Worm (Caenorhabditis elegans) whole organism, young adult: ENCODE results near the gene F10G7.5.

Source experiments
- B0035.1 ChIP-seq: sonication (generic microtip); optimal IDR thresholded peaks from 2 replicates; lab custom pipeline; 2016; ENCODE audit warnings: missing genetic modification characterization, mild to moderate bottlenecking, missing compliant biosample characterization, missing genotype, missing genetic modification reagents
- B0261.1 ChIP-seq: sonication (generic microtip); optimal IDR thresholded peaks from 2 replicates; lab custom pipeline; 2016; ENCODE audit warnings: mild to moderate bottlenecking, missing genetic modification characterization, moderate library complexity, missing compliant biosample characterization
- F22D6.2 ChIP-seq: sonication (generic microtip); optimal IDR thresholded peaks from 2 replicates; lab custom pipeline; 2016; ENCODE audit warnings: mild to moderate bottlenecking, missing genetic modification characterization, missing compliant biosample characterization
- F23B12.7 ChIP-seq: sonication (generic microtip); optimal IDR thresholded peaks from 2 replicates; lab custom pipeline; 2017; ENCODE audit warnings: missing genetic modification characterization, mild to moderate bottlenecking, missing compliant biosample characterization, antibody characterized with exemption, moderate library complexity; ENCODE audit not compliant: insufficient read depth
- F49E8.2 ChIP-seq: sonication (generic microtip); optimal IDR thresholded peaks from 3 replicates; lab custom pipeline; 2017; ENCODE audit warnings: missing genetic modification characterization, mild to moderate bottlenecking, missing compliant biosample characterization, antibody characterized with exemption, moderate library complexity; ENCODE audit not compliant: insufficient read depth
- F55B11.4 ChIP-seq: sonication (generic microtip); optimal IDR thresholded peaks from 2 replicates; lab custom pipeline; 2016; ENCODE audit warnings: missing compliant biosample characterization, missing genetic modification characterization, borderline replicate concordance; ENCODE audit not compliant: insufficient read depth
- F57A8.1 ChIP-seq: fragments of 200-800 bp; sonication (Bioruptor generic); optimal IDR thresholded peaks from 2 replicates; lab custom pipeline; 2018; ENCODE audit warnings: mild to moderate bottlenecking, missing genetic modification characterization, moderate library complexity, missing compliant biosample characterization
- F57C9.4 ChIP-seq: sonication (generic microtip); optimal IDR thresholded peaks from 2 replicates; lab custom pipeline; 2017; ENCODE audit warnings: mild to moderate bottlenecking, missing genetic modification characterization, missing compliant biosample characterization
- K11D2.4 ChIP-seq: fragments of 200-800 bp; sonication (Bioruptor generic); IDR thresholded peaks from 2 replicates; pipeline ENCODE4 v1.3.6; 2022; ENCODE audit warnings: missing genetic modification reagents, missing genetic modification characterization, missing compliant biosample characterization
- K12H6.12 ChIP-seq: fragments of 200-800 bp; sonication (Bioruptor generic); optimal IDR thresholded peaks from 2 replicates; lab custom pipeline; 2018; ENCODE audit warnings: mild to moderate bottlenecking, missing genetic modification characterization, missing compliant biosample characterization
- T26A5.8 ChIP-seq: sonication (generic microtip); optimal IDR thresholded peaks from 2 replicates; lab custom pipeline; 2016; ENCODE audit warnings: missing genetic modification characterization, missing compliant biosample characterization
- Y53G8AR.9 ChIP-seq: fragments of 200-800 bp; sonication (Bioruptor generic); conservative IDR thresholded peaks from 2 replicates; pipeline ENCODE4 v1.3.6; 2022; ENCODE audit warnings: missing genetic modification reagents, missing genetic modification characterization, missing compliant biosample characterization
- Y56A3A.18 ChIP-seq: fragments of 200-800 bp; sonication (Bioruptor generic); IDR thresholded peaks from 2 replicates; pipeline ENCODE4 v1.3.6; 2022; ENCODE audit warnings: missing genetic modification reagents, missing genetic modification characterization, missing compliant biosample characterization
- attf-3 ChIP-seq: fragments of 200-800 bp; sonication (Bioruptor generic); conservative IDR thresholded peaks from 2 replicates; pipeline ENCODE4 v1.3.6; 2022; ENCODE audit warnings: missing genetic modification reagents, missing genetic modification characterization, missing compliant biosample characterization
- attf-6 ChIP-seq: fragments of 200-800 bp; sonication (Bioruptor generic); IDR thresholded peaks from 2 replicates; pipeline ENCODE4 v1.3.6; 2022; ENCODE audit warnings: missing genetic modification reagents, missing genetic modification characterization, missing compliant biosample characterization
- bed-1 ChIP-seq: fragments of 200-800 bp; sonication (Bioruptor generic); IDR thresholded peaks from 2 replicates; pipeline ENCODE4 v1.3.6; 2022; ENCODE audit warnings: missing genetic modification reagents, missing genetic modification characterization, missing compliant biosample characterization
- bed-2 ChIP-seq: fragments of 200-800 bp; sonication (Bioruptor generic); IDR thresholded peaks from 2 replicates; pipeline ENCODE4 v1.3.6; 2022; ENCODE audit warnings: missing genetic modification reagents, missing genetic modification characterization, missing compliant biosample characterization
- ceh-100 ChIP-seq: fragments of 200-800 bp; sonication (Bioruptor generic); IDR thresholded peaks from 2 replicates; pipeline ENCODE4 v1.3.6; 2022; ENCODE audit warnings: missing genetic modification reagents, missing genetic modification characterization, missing compliant biosample characterization
- ceh-27 ChIP-seq: fragments of 200-800 bp; sonication (Bioruptor generic); optimal IDR thresholded peaks from 2 replicates; lab custom pipeline; 2018; ENCODE audit warnings: mild to moderate bottlenecking, missing genetic modification characterization, moderate library complexity, missing compliant biosample characterization
- ceh-40 ChIP-seq: fragments of 200-800 bp; sonication (Bioruptor generic); IDR thresholded peaks from 2 replicates; pipeline ENCODE4 v1.3.6; 2022; ENCODE audit warnings: missing genetic modification characterization, missing compliant biosample characterization
- chd-7 ChIP-seq: sonication (generic microtip); optimal IDR thresholded peaks from 2 replicates; lab custom pipeline; 2016; ENCODE audit warnings: mild to moderate bottlenecking, missing genetic modification characterization, moderate library complexity, missing compliant biosample characterization
- die-1 ChIP-seq: sonication (generic microtip); optimal IDR thresholded peaks from 2 replicates; lab custom pipeline; 2016; ENCODE audit warnings: missing genotype, mild to moderate bottlenecking, missing genetic modification characterization, missing compliant biosample characterization
- efl-1 ChIP-seq: fragments of 150-350 bp; optimal IDR thresholded peaks from 2 replicates; lab custom pipeline; 2014; ENCODE audit warnings: missing biosample characterization, missing genetic modification reagents, missing genetic modification characterization
- egl-44 ChIP-seq: fragments of 200-800 bp; sonication (Bioruptor generic); IDR thresholded peaks from 2 replicates; pipeline ENCODE4 v1.3.6; 2022; ENCODE audit warnings: missing genetic modification reagents, missing genetic modification characterization, missing compliant biosample characterization
- ets-4 ChIP-seq: fragments of 200-800 bp; sonication (Bioruptor generic); optimal IDR thresholded peaks from 2 replicates; lab custom pipeline; 2018; ENCODE audit warnings: mild to moderate bottlenecking, missing genetic modification characterization, missing compliant biosample characterization
- let-526 ChIP-seq: fragments of 200-800 bp; sonication (Bioruptor generic); IDR thresholded peaks from 2 replicates; pipeline ENCODE4 v1.3.6; 2022; ENCODE audit warnings: missing genetic modification reagents, missing genetic modification characterization, missing compliant biosample characterization
- let-607 ChIP-seq, 2 experiments: fragments of 200-800 bp in 1 of 2; sonication (Bioruptor generic) in 1 of 2; sonication (generic microtip) in 1 of 2; optimal IDR thresholded peaks; 2 replicates each; lab custom pipeline; 2016 to 2018; ENCODE audit warnings: mild to moderate bottlenecking in 2 of 2, missing compliant biosample characterization in 2 of 2, missing genetic modification characterization in 2 of 2, moderate library complexity in 2 of 2, missing genotype in 1 of 2
- lin-35 ChIP-seq, 3 experiments: fragments of 150-350 bp in 2 of 3; sonication (generic microtip) in 1 of 3; optimal IDR thresholded peaks; 2 replicates each; lab custom pipeline; 2014 to 2018; ENCODE audit warnings: missing biosample characterization in 3 of 3, missing genetic modification characterization in 3 of 3, missing genetic modification reagents in 3 of 3
- lir-1 ChIP-seq: fragments of 200-800 bp; sonication (Bioruptor generic); conservative IDR thresholded peaks from 2 replicates; pipeline ENCODE4 v1.3.6; 2022; ENCODE audit warnings: missing genetic modification reagents, missing genetic modification characterization, missing compliant biosample characterization
- lsy-27 ChIP-seq: sonication (generic microtip); optimal IDR thresholded peaks from 2 replicates; lab custom pipeline; 2017; ENCODE audit warnings: missing genetic modification characterization, mild to moderate bottlenecking, missing compliant biosample characterization, antibody characterized with exemption, missing genotype, borderline replicate concordance; ENCODE audit not compliant: insufficient read depth
- mcd-1 ChIP-seq: fragments of 200-800 bp; sonication (Bioruptor generic); IDR thresholded peaks from 2 replicates; pipeline ENCODE4 v1.3.6; 2022; ENCODE audit warnings: missing genetic modification reagents, missing genetic modification characterization, missing compliant biosample characterization
- mxl-1 ChIP-seq: sonication (generic microtip); optimal IDR thresholded peaks from 2 replicates; lab custom pipeline; 2016; ENCODE audit warnings: missing genetic modification characterization, missing compliant biosample characterization
- nfya-2 ChIP-seq: fragments of 200-800 bp; sonication (Bioruptor generic); IDR thresholded peaks from 2 replicates; pipeline ENCODE4 v1.3.6; 2022; ENCODE audit warnings: missing genetic modification reagents, missing genetic modification characterization, missing compliant biosample characterization
- nhr-27 ChIP-seq: fragments of 200-800 bp; sonication (Bioruptor generic); optimal IDR thresholded peaks from 2 replicates; lab custom pipeline; 2018; ENCODE audit warnings: mild to moderate bottlenecking, missing genetic modification characterization, moderate library complexity, missing compliant biosample characterization
- pbrm-1 ChIP-seq: fragments of 200-800 bp; sonication (Bioruptor generic); IDR thresholded peaks from 2 replicates; pipeline ENCODE4 v1.3.6; 2022; ENCODE audit warnings: missing genetic modification reagents, missing genetic modification characterization, missing compliant biosample characterization
- rcor-1 ChIP-seq: fragments of 200-800 bp; sonication (Bioruptor generic); IDR thresholded peaks from 2 replicates; pipeline ENCODE4 v1.3.6; 2022; ENCODE audit warnings: missing genetic modification reagents, missing genetic modification characterization, missing compliant biosample characterization
- snpc-1.1 ChIP-seq: sonication (generic microtip); optimal IDR thresholded peaks from 2 replicates; lab custom pipeline; 2017; ENCODE audit warnings: missing genetic modification characterization, mild to moderate bottlenecking, missing compliant biosample characterization, antibody characterized with exemption, moderate library complexity, missing genotype, missing genetic modification reagents; ENCODE audit not compliant: insufficient read depth
- snpc-1.3 ChIP-seq: sonication (generic microtip); optimal IDR thresholded peaks from 2 replicates; lab custom pipeline; 2017; ENCODE audit warnings: missing genetic modification characterization, mild to moderate bottlenecking, missing compliant biosample characterization, antibody characterized with exemption, moderate library complexity, missing genotype, missing genetic modification reagents; ENCODE audit not compliant: insufficient read depth
- snpc-3.4 ChIP-seq: sonication (generic microtip); optimal IDR thresholded peaks from 2 replicates; lab custom pipeline; 2017; ENCODE audit warnings: missing genetic modification characterization, mild to moderate bottlenecking, missing compliant biosample characterization, antibody characterized with exemption, moderate library complexity, missing genotype, missing genetic modification reagents
- snpc-4 ChIP-seq, 5 experiments: fragments of 150-350 bp in 1 of 5; sonication (generic microtip) in 4 of 5; optimal IDR thresholded peaks; 2 replicates each; lab custom pipeline; 2014 to 2018; ENCODE audit warnings: missing genetic modification characterization in 5 of 5, missing biosample characterization in 3 of 5, antibody characterized with exemption in 2 of 5, mild to moderate bottlenecking in 2 of 5, missing compliant biosample characterization in 2 of 5, missing genotype in 2 of 5, moderate library complexity in 2 of 5, missing genetic modification reagents in 1 of 5
- tbp1 ChIP-seq: fragments of 200-800 bp; sonication (Bioruptor generic); optimal IDR thresholded peaks from 2 replicates; lab custom pipeline; 2018; ENCODE audit warnings: mild to moderate bottlenecking, missing genetic modification characterization, missing compliant biosample characterization
- tlf-1 ChIP-seq: fragments of 200-800 bp; sonication (Bioruptor generic); optimal IDR thresholded peaks from 2 replicates; lab custom pipeline; 2018; ENCODE audit warnings: mild to moderate bottlenecking, missing genetic modification characterization, missing compliant biosample characterization
- xnd-1 ChIP-seq: sonication (generic microtip); optimal IDR thresholded peaks from 2 replicates; lab custom pipeline; 2016; ENCODE audit warnings: missing genotype, missing genetic modification reagents, missing genetic modification characterization, missing compliant biosample characterization
- ztf-26 ChIP-seq: sonication (generic microtip); optimal IDR thresholded peaks from 2 replicates; lab custom pipeline; 2017; ENCODE audit warnings: missing genetic modification characterization, missing compliant biosample characterization
- ztf-3 ChIP-seq: fragments of 200-800 bp; sonication (Bioruptor generic); optimal IDR thresholded peaks from 2 replicates; lab custom pipeline; 2018; ENCODE audit warnings: mild to moderate bottlenecking, missing genetic modification characterization, missing compliant biosample characterization
- ztf-6 ChIP-seq: fragments of 200-800 bp; sonication (Bioruptor generic); IDR thresholded peaks from 2 replicates; pipeline ENCODE4 v1.3.6; 2022; ENCODE audit warnings: missing genetic modification reagents, missing genetic modification characterization, missing compliant biosample characterization

Gene F10G7.5

ce11 chrII:4696055-4696454 lies 2.8 kb downstream of the F10G7.5 start (continued):
- TF ChIP-seq F57A8.1 (GFP tag; lab: Kevin White, UChicago) (no peak), Y56A3A.18 (GFP tag; lab: Robert Waterston, UW) (no peak), efl-1 (GFP tag; lab: Kevin White, UChicago) (no peak), lir-1 (GFP tag; lab: Robert Waterston, UW) (no peak), ztf-26 (tag; lab: Kevin White, UChicago) (no peak), ceh-27 (GFP tag; lab: Kevin White, UChicago) (no peak), pbrm-1 (0 out of 2 replicates have a peak, but pooled peaks have one; percentile 22), K12H6.12 (tag; lab: Kevin White, UChicago) (no peak), chd-7 (tag; lab: Kevin White, UChicago) (no peak), ceh-100 (GFP tag; lab: Robert Waterston, UW) (no peak), egl-44 (no peak), tbp1 (GFP tag; lab: Kevin White, UChicago) (peak; percentile 8), T26A5.8 (tag; lab: Kevin White, UChicago) (no peak), B0035.1 (no peak), mcd-1 (no peak), lsy-27 (no peak), ztf-6 (GFP tag; lab: Robert Waterston, UW) (no peak), F23B12.7 (tag; lab: Kevin White, UChicago) (no peak), B0261.1 (tag; lab: Kevin White, UChicago) (no peak), F57C9.4 (tag; lab: Kevin White, UChicago) (no peak), bed-2 (GFP tag; lab: Robert Waterston, UW) (no peak), mxl-1 (tag; lab: Kevin White, UChicago) (no peak), attf-6 (GFP tag; lab: Robert Waterston, UW) (no peak), tlf-1 (GFP tag; lab: Kevin White, UChicago) (no peak), die-1 (no peak), attf-3 (GFP tag; lab: Robert Waterston, UW) (no peak), K11D2.4 (GFP tag; lab: Robert Waterston, UW) (no peak), ets-4 (GFP tag; lab: Kevin White, UChicago) (no peak), F55B11.4 (no peak), let-526 (GFP tag; lab: Robert Waterston, UW) (no peak), nhr-27 (peak; percentile 56), snpc-4 (GFP tag; optimal IDR thresholded peaks at IDR 0.05; lab: Kevin White, UChicago) (no peak), snpc-4 (tag; optimal IDR thresholded peaks at IDR 0.05; lab: Kevin White, UChicago) (peak in 1 of 4 experiments; percentile 45), Y53G8AR.9 (GFP tag; lab: Robert Waterston, UW) (0 out of 2 replicates have a peak, but pooled peaks have one; percentile 61), snpc-1.1 (tag; lab: Kevin White, UChicago) (no peak), ceh-40 (GFP tag; lab: Robert Waterston, UW) (no peak), F22D6.2 (tag; lab: Kevin White, UChicago) (no peak), ztf-3 (GFP tag; lab: Kevin White, UChicago) (no peak), bed-1 (no peak)

- TF ChIP-seq nfya-2 (GFP tag; lab: Robert Waterston, UW) = no peak
- TF ChIP-seq let-607 (tag; optimal IDR thresholded peaks at IDR 0.05; lab: Kevin White, UChicago) = peak in 1 of 2 experiments; percentile 4
- peak; percentile 49 for TF ChIP-seq F49E8.2
- TF ChIP-seq mcd-1 = peak; percentile 46; the same call in 1 of the 2 replicates
- TF ChIP-seq xnd-1 = peak; percentile 60
- TF ChIP-seq snpc-1.1 (tag; lab: Kevin White, UChicago) = peak; percentile 2
- peak; percentile 29 for TF ChIP-seq snpc-4 (GFP tag; optimal IDR thresholded peaks at IDR 0.05; lab: Kevin White, UChicago)
- peak in 2 of 4 experiments; percentile 24 to 57 for TF ChIP-seq snpc-4 (tag; optimal IDR thresholded peaks at IDR 0.05; lab: Kevin White, UChicago)
- peak in 1 of 3 experiments; percentile 80 for TF ChIP-seq lin-35 (GFP tag; optimal IDR thresholded peaks at IDR 0.05; lab: Kevin White, UChicago)
- TF ChIP-seq tbp1 (GFP tag; lab: Kevin White, UChicago) = peak; percentile 19
- peak; percentile 43 for TF ChIP-seq snpc-3.4 (tag; lab: Kevin White, UChicago)
- 0 out of 2 replicates have a peak, but pooled peaks have one; percentile 7 for TF ChIP-seq rcor-1 (GFP tag; lab: Robert Waterston, UW)
- peak; percentile 72 for TF ChIP-seq F23B12.7 (tag; lab: Kevin White, UChicago)
- peak; percentile 6 for TF ChIP-seq snpc-1.3 (tag; lab: Kevin White, UChicago)
Observed at ce11 chrII:4698266-4698771, 5.1 kb downstream of the F10G7.5 start, which contains the start of the genes rpn-5 and scc-1. rpn-5 (minus strand) TSS chrII:4698427. scc-1 (plus strand) TSS chrII:4698721.
